Worm (Caenorhabditis elegans): ENCODE data around the gene ugt-67.

- TF ChIP-seq pqm-1 (tag; optimal IDR thresholded peaks at IDR 0.05) (no peak), unc-62 (GFP tag; optimal IDR thresholded peaks at IDR 0.05) (no peak), tbx-2 (tag; optimal IDR thresholded peaks at IDR 0.05) (no peak), nhr-237 (tag; optimal IDR thresholded peaks at IDR 0.05) (no peak), egl-27 (tag; optimal IDR thresholded peaks at IDR 0.05) (no peak), fkh-10 (GFP tag; optimal IDR thresholded peaks at IDR 0.05) (no peak), ztf-4 (tag; optimal IDR thresholded peaks at IDR 0.05) (no peak)
Measured at ce11 chrV:4929842-4930241, 28.7 kb downstream of the ugt-67 start, which contains the start of gene str-205.

Data from whole organism, L3 larva.